Fruit fly (Drosophila melanogaster): ENCODE data around the gene CG11672.

- TF ChIP-seq kay (GFP tag; ENCODE audit: borderline replicate concordance) (no peak), CG7045 (GFP tag; optimal IDR thresholded peaks at IDR 0.05) (no peak), CG1620 (GFP tag; optimal IDR thresholded peaks at IDR 0.05) (no peak), cic (GFP tag; optimal IDR thresholded peaks at IDR 0.05) (no peak), Crg-1 (GFP tag; optimal IDR thresholded peaks at IDR 0.05) (no peak), cnc (optimal IDR thresholded peaks at IDR 0.05) (no peak), CG11617 (GFP tag; optimal IDR thresholded peaks at IDR 0.05) (no peak), ovo (GFP tag; optimal IDR thresholded peaks at IDR 0.05) (no peak)
Observed at dm6 chr3R:8292034-8292433, 1.7 kb upstream of the CG11672 start, which contains the start of gene CG31463.

All from whole organism, adult.